Fruit fly (Drosophila melanogaster): ENCODE results near the gene CG12206.

dm6 chrX:3463944-3464343, 10.4 kb downstream of the CG12206 start, which contains the start of gene CG16781:
- TF ChIP-seq Abd-B (GFP tag; optimal IDR thresholded peaks at IDR 0.05) = no peak
- TF ChIP-seq br (GFP tag; optimal IDR thresholded peaks at IDR 0.05) = no peak
- TF ChIP-seq jim (GFP tag; optimal IDR thresholded peaks at IDR 0.05) = no peak
- TF ChIP-seq Vsx2 (GFP tag; optimal IDR thresholded peaks at IDR 0.05; ENCODE audit: partially characterized antibody) = no peak
- TF ChIP-seq Mio (GFP tag; optimal IDR thresholded peaks at IDR 0.05) = no peak
- TF ChIP-seq fru (GFP tag; optimal IDR thresholded peaks at IDR 0.05) = no peak
- no peak for TF ChIP-seq usp (GFP tag; optimal IDR thresholded peaks at IDR 0.05)
